Fruit fly (Drosophila melanogaster) whole organism, embryonic: Measurements from ENCODE around the gene CG6724.

ENCODE experiments used
- Asciz ChIP-seq: fragments of 200-800 bp; sonication (Bioruptor generic); optimal IDR thresholded peaks from 2 replicates; lab custom pipeline; 2017; ENCODE audit warnings: missing biosample characterization, mild to moderate bottlenecking, missing genetic modification characterization, missing genetic modification reagents
- CG10274 ChIP-seq: fragments of 200-800 bp; sonication (Bioruptor generic); optimal IDR thresholded peaks from 3 replicates; lab custom pipeline; 2017; ENCODE audit warnings: missing biosample characterization, mild to moderate bottlenecking, missing genetic modification characterization
- CG10431 ChIP-seq: fragments of 200-800 bp; sonication (Bioruptor generic); optimal IDR thresholded peaks from 3 replicates; lab custom pipeline; 2018; ENCODE audit warnings: missing biosample characterization, mild to moderate bottlenecking, missing genetic modification characterization
- CG10979 ChIP-seq: fragments of 200-800 bp; sonication (Bioruptor generic); optimal IDR thresholded peaks from 2 replicates; lab custom pipeline; 2018; ENCODE audit warnings: missing biosample characterization, mild to moderate bottlenecking, missing genetic modification characterization, moderate library complexity
- CG11696 ChIP-seq: fragments of 200-800 bp; sonication (Bioruptor generic); IDR thresholded peaks from 2 replicates; pipeline ENCODE4 v1.3.6; 2022; ENCODE audit warnings: missing biosample characterization, missing genetic modification characterization
- CG13123 ChIP-seq: fragments of 200-800 bp; sonication (Bioruptor generic); optimal IDR thresholded peaks from 2 replicates; lab custom pipeline; 2016; ENCODE audit warnings: missing biosample characterization, missing genetic modification characterization
- CG1603 ChIP-seq: fragments of 200-800 bp; sonication (Bioruptor generic); optimal IDR thresholded peaks from 2 replicates; lab custom pipeline; 2019; ENCODE audit warnings: missing biosample characterization, mild to moderate bottlenecking, missing genetic modification characterization, moderate library complexity
- CG17328 ChIP-seq: fragments of 200-800 bp; sonication (Bioruptor generic); IDR thresholded peaks from 2 replicates; pipeline ENCODE4 v1.3.6; 2022; ENCODE audit warnings: missing biosample characterization, missing genetic modification characterization
- CG2199 ChIP-seq: fragments of 200-800 bp; sonication (Bioruptor generic); IDR thresholded peaks from 3 replicates; pipeline ENCODE4 v1.3.6; 2022; ENCODE audit warnings: missing biosample characterization, missing genetic modification characterization
- CG2889 ChIP-seq: fragments of 200-800 bp; sonication (Bioruptor generic); IDR thresholded peaks from 3 replicates; pipeline ENCODE4 v1.3.6; 2022; ENCODE audit warnings: missing biosample characterization, missing genetic modification characterization
- CG31365 ChIP-seq: fragments of 200-800 bp; sonication (Bioruptor generic); optimal IDR thresholded peaks from 2 replicates; lab custom pipeline; 2018; ENCODE audit warnings: missing biosample characterization, mild to moderate bottlenecking, missing genetic modification characterization
- CG3163 ChIP-seq: fragments of 200-800 bp; sonication (Bioruptor generic); optimal IDR thresholded peaks from 3 replicates; lab custom pipeline; 2016; ENCODE audit warnings: missing biosample characterization, missing genetic modification characterization
- CG7839 ChIP-seq: fragments of 200-800 bp; sonication (Bioruptor generic); optimal IDR thresholded peaks from 3 replicates; lab custom pipeline; 2018; ENCODE audit warnings: missing biosample characterization, mild to moderate bottlenecking, missing genetic modification characterization, moderate library complexity
- CG8089 ChIP-seq: fragments of 200-800 bp; sonication (Bioruptor generic); optimal IDR thresholded peaks from 3 replicates; lab custom pipeline; 2016; ENCODE audit warnings: missing biosample characterization, missing genetic modification characterization
- CG9609 ChIP-seq: fragments of 200-800 bp; sonication (Bioruptor generic); optimal IDR thresholded peaks from 3 replicates; lab custom pipeline; 2016; ENCODE audit warnings: missing biosample characterization, missing genetic modification characterization
- CG9817 ChIP-seq: fragments of 200-800 bp; sonication (Bioruptor generic); optimal IDR thresholded peaks from 2 replicates; lab custom pipeline; 2018; ENCODE audit warnings: missing biosample characterization, mild to moderate bottlenecking, missing genetic modification characterization, moderate library complexity
- Dp ChIP-seq: fragments of 200-800 bp; sonication (Bioruptor generic); optimal IDR thresholded peaks from 2 replicates; lab custom pipeline; 2018; ENCODE audit warnings: missing biosample characterization, mild to moderate bottlenecking, missing genetic modification characterization, moderate library complexity
- Dref ChIP-seq: fragments of 200-800 bp; sonication (Bioruptor generic); IDR thresholded peaks from 2 replicates; pipeline ENCODE4 v1.3.6; 2022; ENCODE audit warnings: missing biosample characterization, missing genetic modification characterization
- E2f2 ChIP-seq: fragments of 200-800 bp; sonication (Bioruptor generic); IDR thresholded peaks from 2 replicates; pipeline ENCODE4 v1.3.6; 2022; ENCODE audit warnings: missing biosample characterization, missing genetic modification characterization
- GATAe ChIP-seq: fragments of 200-800 bp; sonication (Bioruptor generic); conservative IDR thresholded peaks from 2 replicates; pipeline ENCODE4 v1.3.6; 2022; ENCODE audit warnings: missing biosample characterization, missing genetic modification characterization
- HHEX ChIP-seq: fragments of 200-800 bp; sonication (Bioruptor generic); optimal IDR thresholded peaks from 3 replicates; lab custom pipeline; 2017; ENCODE audit warnings: missing biosample characterization, mild to moderate bottlenecking, missing genetic modification characterization, missing genetic modification reagents
- Lim3 ChIP-seq: fragments of 200-800 bp; sonication (Bioruptor generic); IDR thresholded peaks from 2 replicates; pipeline ENCODE4 v1.3.6; 2022; ENCODE audit warnings: missing biosample characterization, missing genetic modification characterization
- Myb ChIP-seq: fragments of 200-800 bp; sonication (Bioruptor generic); optimal IDR thresholded peaks from 2 replicates; lab custom pipeline; 2016; ENCODE audit warnings: missing biosample characterization, missing genetic modification characterization
- Nf-YB ChIP-seq: fragments of 200-800 bp; sonication (Bioruptor generic); optimal IDR thresholded peaks from 3 replicates; lab custom pipeline; 2019; ENCODE audit warnings: missing biosample characterization, mild to moderate bottlenecking, missing genetic modification characterization, moderate library complexity
- Ravus ChIP-seq: fragments of 200-800 bp; sonication (Bioruptor generic); IDR thresholded peaks from 2 replicates; pipeline ENCODE4 v1.3.6; 2022; ENCODE audit warnings: missing biosample characterization, missing genetic modification characterization
- Side ChIP-seq: fragments of 200-800 bp; sonication (Bioruptor generic); optimal IDR thresholded peaks from 2 replicates; lab custom pipeline; 2016; ENCODE audit warnings: missing biosample characterization, missing genetic modification characterization
- Sry-δ ChIP-seq: fragments of 200-800 bp; sonication (Bioruptor generic); optimal IDR thresholded peaks from 2 replicates; lab custom pipeline; 2016; ENCODE audit warnings: missing biosample characterization, missing genetic modification characterization
- amos ChIP-seq: fragments of 200-800 bp; sonication (Bioruptor generic); IDR thresholded peaks from 2 replicates; pipeline ENCODE4 v1.3.6; 2022; ENCODE audit warnings: missing biosample characterization, missing genetic modification characterization; ENCODE audit not compliant: partially characterized antibody
- ap ChIP-seq: fragments of 200-800 bp; sonication (Bioruptor generic); IDR thresholded peaks from 2 replicates; pipeline ENCODE4 v1.3.6; 2022; ENCODE audit warnings: missing biosample characterization, missing genetic modification characterization
- ara ChIP-seq: fragments of 200-800 bp; sonication (Bioruptor generic); IDR thresholded peaks from 2 replicates; pipeline ENCODE4 v1.3.6; 2022; ENCODE audit warnings: missing biosample characterization, missing genetic modification characterization
- az2 ChIP-seq: fragments of 200-800 bp; sonication (Bioruptor generic); optimal IDR thresholded peaks from 3 replicates; lab custom pipeline; 2016; ENCODE audit warnings: missing biosample characterization, missing genetic modification characterization
- bigmax ChIP-seq: fragments of 200-800 bp; sonication (Bioruptor generic); optimal IDR thresholded peaks from 2 replicates; lab custom pipeline; 2018; ENCODE audit warnings: missing biosample characterization, mild to moderate bottlenecking, missing genetic modification characterization
- bowl ChIP-seq: fragments of 200-800 bp; sonication (Bioruptor generic); IDR thresholded peaks from 2 replicates; pipeline ENCODE4 v1.3.6; 2022; ENCODE audit warnings: missing biosample characterization, missing genetic modification characterization
- br ChIP-seq: fragments of >200 bp; optimal IDR thresholded peaks from 2 replicates; lab custom pipeline; 2017
- chinmo ChIP-seq: fragments of 200-800 bp; sonication (Bioruptor generic); IDR thresholded peaks from 4 replicates; pipeline ENCODE4 v1.3.6; 2022; ENCODE audit warnings: missing biosample characterization, missing genetic modification characterization; ENCODE audit not compliant: partially characterized antibody
- corto ChIP-seq: fragments of 200-800 bp; sonication (Bioruptor generic); optimal IDR thresholded peaks from 2 replicates; lab custom pipeline; 2016; ENCODE audit warnings: missing biosample characterization, mild to moderate bottlenecking, missing genetic modification characterization, moderate library complexity
- crol ChIP-seq: fragments of 200-800 bp; sonication (Bioruptor generic); IDR thresholded peaks from 2 replicates; pipeline ENCODE4 v1.3.6; 2022; ENCODE audit warnings: missing biosample characterization, missing genetic modification characterization
- danr ChIP-seq: fragments of 200-800 bp; sonication (Bioruptor generic); IDR thresholded peaks from 2 replicates; pipeline ENCODE4 v1.3.6; 2022; ENCODE audit warnings: missing biosample characterization, missing genetic modification characterization
- dpn ChIP-seq, 2 experiments: fragments of 200-800 bp; sonication (Bioruptor generic); optimal IDR thresholded peaks; 3 replicates each; lab custom pipeline; 2016; ENCODE audit warnings: missing biosample characterization in 2 of 2, missing genetic modification characterization in 2 of 2
- eve ChIP-seq, 2 experiments: fragments of >200 bp; optimal IDR thresholded peaks; 2 replicates each; lab custom pipeline; 2017; ENCODE audit warnings: missing biosample characterization in 2 of 2, missing genetic modification characterization in 2 of 2
- fd96Cb ChIP-seq: fragments of 200-800 bp; sonication (Bioruptor generic); optimal IDR thresholded peaks from 2 replicates; lab custom pipeline; 2018; ENCODE audit warnings: missing biosample characterization, mild to moderate bottlenecking, missing genetic modification characterization, moderate library complexity
- her ChIP-seq: fragments of 200-800 bp; sonication (Bioruptor generic); optimal IDR thresholded peaks from 2 replicates; lab custom pipeline; 2016; ENCODE audit warnings: missing biosample characterization, missing genetic modification characterization
- jumu ChIP-seq: fragments of 200-800 bp; sonication (Bioruptor generic); optimal IDR thresholded peaks from 3 replicates; lab custom pipeline; 2016; ENCODE audit warnings: missing biosample characterization, missing genetic modification characterization
- ken ChIP-seq: fragments of 200-800 bp; sonication (Bioruptor generic); IDR thresholded peaks from 3 replicates; pipeline ENCODE4 v1.3.6; 2022; ENCODE audit warnings: missing biosample characterization, missing genetic modification characterization
- lbe ChIP-seq: fragments of 200-800 bp; sonication (Bioruptor generic); optimal IDR thresholded peaks from 2 replicates; lab custom pipeline; 2016; ENCODE audit warnings: missing biosample characterization, mild to moderate bottlenecking, missing genetic modification characterization
- lmd ChIP-seq: fragments of 200-800 bp; sonication (Bioruptor generic); IDR thresholded peaks from 2 replicates; pipeline ENCODE4 v1.3.6; 2022; ENCODE audit warnings: missing biosample characterization, missing genetic modification characterization
- phol ChIP-seq: fragments of 200-800 bp; sonication (Bioruptor generic); optimal IDR thresholded peaks from 3 replicates; lab custom pipeline; 2018; ENCODE audit warnings: missing biosample characterization, mild to moderate bottlenecking, missing genetic modification characterization, moderate library complexity
- run ChIP-seq: fragments of 200-800 bp; sonication (Bioruptor generic); optimal IDR thresholded peaks from 3 replicates; lab custom pipeline; 2018; ENCODE audit warnings: missing biosample characterization, mild to moderate bottlenecking, missing genetic modification characterization
- slp2 ChIP-seq: fragments of 200-800 bp; sonication (Bioruptor generic); optimal IDR thresholded peaks from 2 replicates; lab custom pipeline; 2016; ENCODE audit warnings: missing biosample characterization, missing genetic modification characterization
- sob ChIP-seq: fragments of 200-800 bp; sonication (Bioruptor generic); IDR thresholded peaks from 2 replicates; pipeline ENCODE4 v1.3.6; 2022; ENCODE audit warnings: missing biosample characterization, missing genetic modification characterization
- stwl ChIP-seq: fragments of 200-800 bp; sonication (Bioruptor generic); optimal IDR thresholded peaks from 3 replicates; lab custom pipeline; 2018; ENCODE audit warnings: missing biosample characterization, mild to moderate bottlenecking, missing genetic modification characterization, moderate library complexity
- tna ChIP-seq: fragments of 200-800 bp; sonication (Bioruptor generic); IDR thresholded peaks from 2 replicates; pipeline ENCODE4 v1.3.6; 2022; ENCODE audit warnings: missing biosample characterization, missing genetic modification characterization; ENCODE audit not compliant: partially characterized antibody
- unc-4 ChIP-seq: fragments of 200-800 bp; sonication (Bioruptor generic); IDR thresholded peaks from 2 replicates; pipeline ENCODE4 v1.3.6; 2022; ENCODE audit warnings: missing biosample characterization, missing genetic modification characterization; ENCODE audit not compliant: partially characterized antibody
- wek ChIP-seq: fragments of 200-800 bp; sonication (Bioruptor generic); optimal IDR thresholded peaks from 3 replicates; lab custom pipeline; 2018; ENCODE audit warnings: missing biosample characterization, mild to moderate bottlenecking, missing genetic modification characterization, moderate library complexity

The CG6724 gene

dm6 chr2L:10748218-10748617, 21.5 kb downstream of the CG6724 start (continued):
- no peak for TF ChIP-seq Ravus (GFP tag; lab: Robert Waterston, UW)
- no peak for TF ChIP-seq lmd (GFP tag; lab: Robert Waterston, UW)
- TF ChIP-seq chinmo (GFP tag; lab: Robert Waterston, UW): no peak
- no peak for TF ChIP-seq crol (GFP tag; lab: Robert Waterston, UW)
- no peak for TF ChIP-seq CG1603 (tag; lab: Kevin White, UChicago)
- TF ChIP-seq dpn (GFP tag; optimal IDR thresholded peaks at IDR 0.05; lab: Kevin White, UChicago): no peak
- no peak for TF ChIP-seq ara
- peak; percentile 4 for TF ChIP-seq Asciz (GFP tag; lab: Kevin White, UChicago)
- no peak for TF ChIP-seq bowl
- no peak for TF ChIP-seq Dref (GFP tag; lab: Robert Waterston, UW)
- no peak for TF ChIP-seq Lim3 (GFP tag; lab: Robert Waterston, UW)
- no peak for TF ChIP-seq ken (GFP tag; lab: Robert Waterston, UW)
- no peak for TF ChIP-seq CG7839 (tag; lab: Kevin White, UChicago)
- peak; percentile 5 for TF ChIP-seq az2 (GFP tag; lab: Kevin White, UChicago)
- 0 out of 2 replicates have a peak, but pooled peaks have one; percentile 8 for TF ChIP-seq ap (GFP tag; lab: Robert Waterston, UW)
- 0 out of 3 replicates have a peak, but pooled peaks have one; percentile 21 for TF ChIP-seq CG2199 (GFP tag; lab: Robert Waterston, UW)
- TF ChIP-seq bigmax: no peak
- no peak for TF ChIP-seq E2f2
- no peak for TF ChIP-seq jumu (GFP tag; lab: Kevin White, UChicago)
- no peak for TF ChIP-seq Sry-δ
- TF ChIP-seq CG3163: no peak
- no peak for TF ChIP-seq CG31365 (tag; lab: Kevin White, UChicago)
- TF ChIP-seq CG17328 (GFP tag; lab: Robert Waterston, UW): peak; percentile 23; the same call in 1 of the 2 replicates
- no peak for TF ChIP-seq her (GFP tag; lab: Kevin White, UChicago)
- TF ChIP-seq CG10274 (GFP tag; lab: Kevin White, UChicago): no peak
- no peak for TF ChIP-seq Side (GFP tag; lab: Kevin White, UChicago)
- TF ChIP-seq CG11696 (GFP tag; lab: Robert Waterston, UW): no peak
- TF ChIP-seq CG10979 (tag; lab: Kevin White, UChicago): peak; percentile 16
- no peak for TF ChIP-seq run (tag; lab: Kevin White, UChicago)
- TF ChIP-seq eve (GFP tag; optimal IDR thresholded peaks at IDR 0.05; lab: Kevin White, UChicago): no peak
- no peak for TF ChIP-seq corto (GFP tag; lab: Kevin White, UChicago)
- TF ChIP-seq CG9609 (GFP tag; lab: Kevin White, UChicago): no peak
- TF ChIP-seq fd96Cb (tag; lab: Kevin White, UChicago): peak; percentile 9
- TF ChIP-seq phol (tag; lab: Kevin White, UChicago): peak; percentile 12
- no peak for TF ChIP-seq lbe
- no peak for TF ChIP-seq CG2889

dm6 chr2L:10743714-10744113, 26.0 kb downstream of the CG6724 start, which contains the start of gene CG6729:
TSS of gene CG6729 (minus strand) at chr2L:10743935.
- TF ChIP-seq unc-4 (GFP tag; lab: Robert Waterston, UW) (peak; percentile 81), amos (GFP tag; lab: Robert Waterston, UW) (peak; percentile 74), HHEX (GFP tag; lab: Kevin White, UChicago) (no peak), slp2 (GFP tag; lab: Kevin White, UChicago) (no peak), br (no peak), CG8089 (GFP tag; lab: Kevin White, UChicago) (no peak), Myb (GFP tag; lab: Kevin White, UChicago) (peak; percentile 91), sob (GFP tag; lab: Robert Waterston, UW) (no peak), CG9817 (no peak), Dp (GFP tag; lab: Kevin White, UChicago) (peak; percentile 93), danr (GFP tag; lab: Robert Waterston, UW) (no peak), Nf-YB (GFP tag; lab: Kevin White, UChicago) (no peak), wek (GFP tag; lab: Kevin White, UChicago) (no peak), CG10431 (GFP tag; lab: Kevin White, UChicago) (no peak), GATAe (no peak), tna (GFP tag; lab: Robert Waterston, UW) (peak; percentile 61; the same call in 1 of the 2 replicates), CG13123 (GFP tag; lab: Kevin White, UChicago) (no peak), stwl (tag; lab: Kevin White, UChicago) (peak; percentile 58)
